Fruit fly (Drosophila melanogaster) whole organism, adult: ENCODE data around the gene Paics.

Experiments used
- CG33017 ChIP-seq: fragments of 200-800 bp; sonication (Bioruptor generic); optimal IDR thresholded peaks from 2 replicates; lab custom pipeline; 2018; ENCODE audit warnings: missing biosample characterization, mild to moderate bottlenecking, missing genetic modification characterization, moderate library complexity
- Clk ChIP-seq: fragments of 200-800 bp; sonication (Bioruptor generic); optimal IDR thresholded peaks from 2 replicates; lab custom pipeline; 2017; ENCODE audit warnings: missing biosample characterization, missing genetic modification characterization
- Hr96 ChIP-seq: fragments of 200-800 bp; sonication (Bioruptor generic); optimal IDR thresholded peaks from 2 replicates; lab custom pipeline; 2016; ENCODE audit warnings: missing biosample characterization, missing genetic modification characterization
- Mnt ChIP-seq: fragments of 200-800 bp; sonication (Bioruptor generic); optimal IDR thresholded peaks from 2 replicates; lab custom pipeline; 2016; ENCODE audit warnings: missing biosample characterization, mild to moderate bottlenecking, missing genetic modification characterization
- bab1 ChIP-seq: fragments of 200-800 bp; sonication (Bioruptor generic); optimal IDR thresholded peaks from 3 replicates; lab custom pipeline; 2019; ENCODE audit warnings: missing biosample characterization, mild to moderate bottlenecking, missing genetic modification characterization, moderate library complexity
- cnc ChIP-seq, 2 experiments: fragments of >200 bp; optimal IDR thresholded peaks; 2 replicates each; lab custom pipeline; 2017
- ovo ChIP-seq: fragments of 200-800 bp; sonication (Bioruptor generic); optimal IDR thresholded peaks from 2 replicates; lab custom pipeline; 2016; ENCODE audit warnings: missing biosample characterization, missing genetic modification characterization
- toe ChIP-seq: fragments of 200-800 bp; sonication (Bioruptor generic); optimal IDR thresholded peaks from 2 replicates; lab custom pipeline; 2016; ENCODE audit warnings: missing biosample characterization, missing genetic modification characterization

DNA sequence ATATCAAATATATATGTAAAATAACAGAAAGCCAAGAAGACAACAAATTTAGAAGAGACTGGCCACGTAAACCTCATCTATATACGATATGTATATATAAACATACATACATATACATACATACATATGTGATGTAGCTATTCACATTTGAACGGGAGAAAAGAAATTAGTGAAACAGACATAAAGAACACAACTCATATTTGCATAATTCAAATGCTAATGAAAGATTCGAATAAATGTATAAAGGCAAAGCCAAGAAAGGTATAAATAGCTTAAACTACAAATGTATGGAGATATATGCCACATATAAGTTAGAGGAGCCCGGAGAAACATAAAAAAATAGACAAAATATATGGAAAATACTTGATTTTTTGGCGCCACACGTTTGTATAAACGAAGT, 20.0 kb downstream of the Paics start:
- TF ChIP-seq cnc (optimal IDR thresholded peaks at IDR 0.05; lab: Kevin White, UChicago) = no peak
- no peak for TF ChIP-seq ovo (GFP tag; lab: Kevin White, UChicago)
- TF ChIP-seq Clk (GFP tag; lab: Kevin White, UChicago) = no peak
- no peak for TF ChIP-seq toe (GFP tag; lab: Kevin White, UChicago)
- TF ChIP-seq Hr96 = no peak
- TF ChIP-seq CG33017 (tag; lab: Kevin White, UChicago) = no peak
- TF ChIP-seq Mnt (GFP tag; lab: Kevin White, UChicago) = no peak
- no peak for TF ChIP-seq bab1 (GFP tag; lab: Kevin White, UChicago)
